Fruit fly (Drosophila melanogaster): ENCODE data around the gene CG9372.

DNA sequence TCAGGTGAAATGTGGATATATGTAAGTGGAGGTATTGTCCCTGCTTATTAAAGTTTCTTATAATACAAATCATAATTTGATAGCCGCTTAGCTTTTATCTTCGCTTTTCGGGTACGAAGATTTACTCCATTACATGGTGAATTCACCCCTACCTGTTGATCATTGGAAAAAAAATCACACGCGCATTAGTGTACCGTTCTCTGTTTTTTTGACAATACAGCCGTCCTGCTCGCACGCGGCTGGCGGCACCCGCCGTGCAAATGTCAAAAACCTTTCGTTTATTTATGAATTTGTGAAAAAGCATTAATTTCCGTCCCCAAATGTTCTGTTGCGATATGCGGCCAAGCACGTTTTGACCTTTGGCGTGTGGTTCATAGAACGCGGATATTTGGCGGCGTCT, 25.9 kb downstream of the CG9372 start:
- TF ChIP-seq Mio (GFP tag; optimal IDR thresholded peaks at IDR 0.05) (no peak), psq (GFP tag; optimal IDR thresholded peaks at IDR 0.05) (no peak), lola (GFP tag; optimal IDR thresholded peaks at IDR 0.05) (no peak), HLH106 (tag; optimal IDR thresholded peaks at IDR 0.05) (no peak), h (GFP tag; optimal IDR thresholded peaks at IDR 0.05) (no peak), Hr83 (GFP tag; optimal IDR thresholded peaks at IDR 0.05; ENCODE audit: poor library complexity, severe bottlenecking) (no peak)
